Worm (Caenorhabditis elegans) whole organism, mixed stage, embryonic: ENCODE measurements around the gene bgal-2.
A peak's percentile ranks its signal among the peaks of the same experiment; 100 is the strongest.

Source experiments
- M03D4.4 ChIP-seq: sonication (generic microtip); optimal IDR thresholded peaks from 2 replicates; lab custom pipeline; 2017; ENCODE audit warnings: mild to moderate bottlenecking, missing genetic modification characterization, missing compliant biosample characterization
- bed-3 ChIP-seq: fragments of 200-800 bp; sonication (Bioruptor generic); optimal IDR thresholded peaks from 3 replicates; lab custom pipeline; 2018; ENCODE audit warnings: mild to moderate bottlenecking, missing genetic modification characterization, moderate library complexity, missing compliant biosample characterization
- blmp-1 ChIP-seq: fragments of 150-350 bp; optimal IDR thresholded peaks from 2 replicates; lab custom pipeline; 2014; ENCODE audit warnings: missing biosample characterization, missing genetic modification characterization
- ceh-39 ChIP-seq: fragments of 150-350 bp; optimal IDR thresholded peaks from 2 replicates; lab custom pipeline; 2014; ENCODE audit warnings: missing biosample characterization, missing genetic modification characterization
- ceh-83 ChIP-seq: fragments of 200-800 bp; sonication (Bioruptor generic); optimal IDR thresholded peaks from 2 replicates; lab custom pipeline; 2018; ENCODE audit warnings: mild to moderate bottlenecking, missing genetic modification characterization, missing compliant biosample characterization
- elt-1 ChIP-seq: sonication (generic microtip); optimal IDR thresholded peaks from 2 replicates; lab custom pipeline; 2017; ENCODE audit warnings: missing genetic modification characterization, mild to moderate bottlenecking, missing compliant biosample characterization, antibody characterized with exemption, moderate library complexity, borderline replicate concordance; ENCODE audit not compliant: insufficient read depth
- elt-3 ChIP-seq: fragments of 150-350 bp; optimal IDR thresholded peaks from 2 replicates; lab custom pipeline; 2014; ENCODE audit warnings: missing biosample characterization, missing genetic modification characterization
- ham-2 ChIP-seq: fragments of 200-800 bp; sonication (Bioruptor generic); optimal IDR thresholded peaks from 2 replicates; lab custom pipeline; 2018; ENCODE audit warnings: mild to moderate bottlenecking, missing genetic modification characterization, missing compliant biosample characterization
- hlh-1 ChIP-seq: fragments of 150-350 bp; optimal IDR thresholded peaks from 2 replicates; lab custom pipeline; 2014; ENCODE audit warnings: missing biosample characterization, missing genetic modification reagents, missing genetic modification characterization
- lin-13 ChIP-seq: fragments of 150-350 bp; optimal IDR thresholded peaks from 2 replicates; lab custom pipeline; 2014; ENCODE audit warnings: missing biosample characterization, missing genetic modification characterization
- lin-32 ChIP-seq: fragments of 200-800 bp; sonication (Bioruptor generic); optimal IDR thresholded peaks from 2 replicates; lab custom pipeline; 2018; ENCODE audit warnings: mild to moderate bottlenecking, missing genetic modification characterization, missing compliant biosample characterization
- lsy-2 ChIP-seq: fragments of 150-350 bp; optimal IDR thresholded peaks from 2 replicates; lab custom pipeline; 2014; ENCODE audit warnings: missing biosample characterization, missing genetic modification characterization
- mab-5 ChIP-seq: fragments of 150-350 bp; optimal IDR thresholded peaks from 2 replicates; lab custom pipeline; 2014; ENCODE audit warnings: missing biosample characterization, missing genetic modification characterization
- mep-1 ChIP-seq: fragments of 150-350 bp; optimal IDR thresholded peaks from 2 replicates; lab custom pipeline; 2017; ENCODE audit warnings: missing biosample characterization, missing genetic modification reagents, missing genetic modification characterization, inconsistent platforms
- mls-2 ChIP-seq: sonication (generic microtip); optimal IDR thresholded peaks from 2 replicates; lab custom pipeline; 2016; ENCODE audit warnings: mild to moderate bottlenecking, missing genetic modification characterization, moderate library complexity, missing compliant biosample characterization
- nhr-12 ChIP-seq: fragments of 150-350 bp; optimal IDR thresholded peaks from 2 replicates; lab custom pipeline; 2014; ENCODE audit warnings: missing biosample characterization, missing genetic modification characterization
- nhr-2 ChIP-seq: fragments of 150-350 bp; optimal IDR thresholded peaks from 2 replicates; lab custom pipeline; 2014; ENCODE audit warnings: missing biosample characterization, missing genetic modification characterization
- nhr-28 ChIP-seq: fragments of 150-350 bp; optimal IDR thresholded peaks from 2 replicates; lab custom pipeline; 2014; ENCODE audit warnings: missing biosample characterization, missing genetic modification characterization
- pha-4 ChIP-seq: fragments of 150-350 bp; optimal IDR thresholded peaks from 2 replicates; lab custom pipeline; 2018; ENCODE audit warnings: missing biosample characterization, missing genetic modification reagents, missing genetic modification characterization
- sem-2 ChIP-seq: fragments of 200-800 bp; sonication (Bioruptor generic); optimal IDR thresholded peaks from 2 replicates; lab custom pipeline; 2018; ENCODE audit warnings: mild to moderate bottlenecking, missing genetic modification characterization, missing compliant biosample characterization
- snpc-4 ChIP-seq: fragments of 150-350 bp; optimal IDR thresholded peaks from 2 replicates; lab custom pipeline; 2014; ENCODE audit warnings: missing biosample characterization, missing genetic modification characterization
- sptf-1 ChIP-seq: sonication (generic microtip); optimal IDR thresholded peaks from 2 replicates; lab custom pipeline; 2017; ENCODE audit warnings: mild to moderate bottlenecking, missing genetic modification characterization, moderate library complexity, missing compliant biosample characterization
- tbx-8 ChIP-seq: fragments of 200-800 bp; sonication (Bioruptor generic); optimal IDR thresholded peaks from 2 replicates; lab custom pipeline; 2018; ENCODE audit warnings: mild to moderate bottlenecking, missing genetic modification characterization, moderate library complexity, missing compliant biosample characterization
- unc-120 ChIP-seq: sonication (generic microtip); optimal IDR thresholded peaks from 2 replicates; lab custom pipeline; 2017; ENCODE audit warnings: missing genetic modification characterization, missing compliant biosample characterization; ENCODE audit not compliant: poor library complexity, severe bottlenecking
- unc-39 ChIP-seq: fragments of 150-350 bp; optimal IDR thresholded peaks from 2 replicates; lab custom pipeline; 2014; ENCODE audit warnings: missing biosample characterization, missing genetic modification characterization
- unc-62 ChIP-seq: fragments of 150-350 bp; optimal IDR thresholded peaks from 2 replicates; lab custom pipeline; 2014; ENCODE audit warnings: missing biosample characterization, missing genetic modification reagents, missing genetic modification characterization
- zip-8 ChIP-seq: fragments of 150-350 bp; optimal IDR thresholded peaks from 2 replicates; lab custom pipeline; 2014; ENCODE audit warnings: missing biosample characterization, missing genetic modification characterization
- ztf-11 ChIP-seq: fragments of 150-350 bp; optimal IDR thresholded peaks from 2 replicates; lab custom pipeline; 2014; ENCODE audit warnings: missing biosample characterization, missing genetic modification characterization

bgal-2 gene

ce11 chrX:6818036-6818488 is 33.9 kb downstream of the bgal-2 start, which contains the start of gene dhs-28:
Gene dhs-28, plus strand, starts transcription at chrX:6818438.
- no peak for TF ChIP-seq nhr-2 (tag; lab: Kevin White, UChicago)
- no peak for TF ChIP-seq hlh-1
- TF ChIP-seq mab-5 (tag; lab: Kevin White, UChicago): no peak
- no peak for TF ChIP-seq nhr-12
- TF ChIP-seq elt-1 (tag; lab: Kevin White, UChicago): no peak
- TF ChIP-seq blmp-1: no peak

- TF ChIP-seq lsy-2 (tag; lab: Kevin White, UChicago) (no peak), pha-4 (tag; lab: Kevin White, UChicago) (no peak), elt-3 (tag; lab: Kevin White, UChicago) (no peak), bed-3 (no peak), ztf-11 (tag; lab: Kevin White, UChicago) (no peak), sem-2 (GFP tag; lab: Kevin White, UChicago) (no peak), ham-2 (GFP tag; lab: Kevin White, UChicago) (no peak), mab-5 (tag; lab: Kevin White, UChicago) (no peak), nhr-12 (no peak), ceh-83 (GFP tag; lab: Kevin White, UChicago) (no peak), nhr-28 (no peak), blmp-1 (no peak), snpc-4 (tag; lab: Kevin White, UChicago) (no peak), hlh-1 (no peak), unc-39 (tag; lab: Kevin White, UChicago) (no peak), lin-32 (no peak), unc-62 (GFP tag; lab: Kevin White, UChicago) (no peak), mls-2 (tag; lab: Kevin White, UChicago) (no peak)
- TF ChIP-seq, all 35 proteins: peak for 0
Measured at ce11 chrX:6819135-6819534, 34.9 kb downstream of the bgal-2 start.

- no peak for TF ChIP-seq nhr-12
- TF ChIP-seq nhr-2 (tag; lab: Kevin White, UChicago): no peak
- no peak for TF ChIP-seq lin-13 (tag; lab: Kevin White, UChicago)
- no peak for TF ChIP-seq hlh-1
- TF ChIP-seq tbx-8 (GFP tag; lab: Kevin White, UChicago): no peak
- no peak for TF ChIP-seq sptf-1
- TF ChIP-seq snpc-4 (tag; lab: Kevin White, UChicago): no peak
- no peak for TF ChIP-seq zip-8
- no peak for TF ChIP-seq mab-5 (tag; lab: Kevin White, UChicago)
- no peak for TF ChIP-seq ceh-39 (tag; lab: Kevin White, UChicago)
- TF ChIP-seq unc-39 (tag; lab: Kevin White, UChicago): no peak
- no peak for TF ChIP-seq elt-1 (tag; lab: Kevin White, UChicago)
- no peak for TF ChIP-seq pha-4 (tag; lab: Kevin White, UChicago)
Measured at ce11 chrX:6819633-6820032, 35.4 kb downstream of the bgal-2 start.

- TF ChIP-seq hlh-1: peak; percentile 74
- no peak for TF ChIP-seq nhr-28
- peak; percentile 21 for TF ChIP-seq unc-120 (tag; lab: Kevin White, UChicago)
Measured at ce11 chrX:6822552-6822951, 38.3 kb downstream of the bgal-2 start.

- no peak for TF ChIP-seq elt-3 (tag; lab: Kevin White, UChicago)
- no peak for TF ChIP-seq pha-4 (tag; lab: Kevin White, UChicago)
- no peak for TF ChIP-seq sptf-1
- TF ChIP-seq M03D4.4 (tag; lab: Kevin White, UChicago): no peak
- no peak for TF ChIP-seq mep-1 (tag; lab: Kevin White, UChicago)
- peak; percentile 82 for TF ChIP-seq hlh-1
Measured at ce11 chrX:6823218-6823979, 39.2 kb downstream of the bgal-2 start, which contains the start of gene gei-15. Gene gei-15, minus strand, starts transcription at chrX:6823268.

- TF ChIP-seq hlh-1: peak; percentile 42
- no peak for TF ChIP-seq mls-2 (tag; lab: Kevin White, UChicago)
- no peak for TF ChIP-seq sem-2 (GFP tag; lab: Kevin White, UChicago)
- TF ChIP-seq, all 35 proteins: peak for 1
Measured at ce11 chrX:6825840-6826239, 41.6 kb downstream of the bgal-2 start, which contains the start of gene F41B4.1. Gene F41B4.1, minus strand, starts transcription at chrX:6825862.
